Fruit fly (Drosophila melanogaster) whole organism, embryonic: ENCODE results near the gene CG8326.

Experiments
- B-H2 ChIP-seq: fragments of 200-800 bp; sonication (Bioruptor generic); optimal IDR thresholded peaks from 2 replicates; lab custom pipeline; 2018; ENCODE audit warnings: missing biosample characterization, mild to moderate bottlenecking, missing genetic modification characterization
- CG10321 ChIP-seq: fragments of 200-800 bp; sonication (Bioruptor generic); IDR thresholded peaks from 2 replicates; pipeline ENCODE4 v1.3.6; 2022; ENCODE audit warnings: missing biosample characterization, missing genetic modification characterization
- CG10366 ChIP-seq: fragments of 200-800 bp; sonication (Bioruptor generic); IDR thresholded peaks from 2 replicates; pipeline ENCODE4 v1.3.6; 2022; ENCODE audit warnings: missing biosample characterization, missing genetic modification characterization
- CG10654 ChIP-seq: fragments of 200-800 bp; sonication (Bioruptor generic); optimal IDR thresholded peaks from 2 replicates; lab custom pipeline; 2016; ENCODE audit warnings: missing biosample characterization, missing genetic modification characterization
- CG11456 ChIP-seq: fragments of 200-800 bp; sonication (Bioruptor generic); IDR thresholded peaks from 3 replicates; pipeline ENCODE4 v1.3.6; 2022; ENCODE audit warnings: missing biosample characterization, missing genetic modification characterization
- CG14441 ChIP-seq: fragments of 200-800 bp; sonication (Bioruptor generic); IDR thresholded peaks from 2 replicates; pipeline ENCODE4 v1.3.6; 2022; ENCODE audit warnings: missing biosample characterization, missing genetic modification characterization
- CG17328 ChIP-seq: fragments of 200-800 bp; sonication (Bioruptor generic); IDR thresholded peaks from 2 replicates; pipeline ENCODE4 v1.3.6; 2022; ENCODE audit warnings: missing biosample characterization, missing genetic modification characterization
- CG17802 ChIP-seq: fragments of 200-800 bp; sonication (Bioruptor generic); optimal IDR thresholded peaks from 2 replicates; lab custom pipeline; 2018; ENCODE audit warnings: missing biosample characterization, mild to moderate bottlenecking, missing genetic modification characterization, moderate library complexity
- CG3281 ChIP-seq: fragments of 200-800 bp; sonication (Bioruptor generic); optimal IDR thresholded peaks from 3 replicates; lab custom pipeline; 2017; ENCODE audit warnings: missing biosample characterization, mild to moderate bottlenecking, missing genetic modification characterization
- CG3407 ChIP-seq: fragments of 200-800 bp; sonication (Bioruptor generic); optimal IDR thresholded peaks from 2 replicates; lab custom pipeline; 2018; ENCODE audit warnings: missing biosample characterization, mild to moderate bottlenecking, missing genetic modification characterization
- CG5953 ChIP-seq: fragments of 200-800 bp; sonication (Bioruptor generic); IDR thresholded peaks from 2 replicates; pipeline ENCODE4 v1.3.6; 2022; ENCODE audit warnings: missing biosample characterization, missing genetic modification characterization
- CG6654 ChIP-seq: fragments of 200-800 bp; sonication (Bioruptor generic); optimal IDR thresholded peaks from 2 replicates; lab custom pipeline; 2017; ENCODE audit warnings: missing biosample characterization, mild to moderate bottlenecking, missing genetic modification characterization
- CG6689 ChIP-seq: fragments of 200-800 bp; sonication (Bioruptor generic); IDR thresholded peaks from 2 replicates; pipeline ENCODE4 v1.3.6; 2022; ENCODE audit warnings: missing biosample characterization, missing genetic modification characterization
- CG7786 ChIP-seq: fragments of 200-800 bp; sonication (Bioruptor generic); optimal IDR thresholded peaks from 2 replicates; lab custom pipeline; 2016; ENCODE audit warnings: missing biosample characterization, missing genetic modification characterization
- CG8478 ChIP-seq: fragments of >200 bp; optimal IDR thresholded peaks from 2 replicates; lab custom pipeline; 2018
- Dip2 ChIP-seq: fragments of 200-800 bp; sonication (Bioruptor generic); IDR thresholded peaks from 2 replicates; pipeline ENCODE4 v1.3.6; 2022; ENCODE audit warnings: missing biosample characterization, missing genetic modification characterization
- Elba2 ChIP-seq: fragments of 200-800 bp; sonication (Bioruptor generic); optimal IDR thresholded peaks from 3 replicates; lab custom pipeline; 2016; ENCODE audit warnings: missing biosample characterization, missing genetic modification characterization
- HLH4C ChIP-seq: fragments of 200-800 bp; sonication (Bioruptor generic); IDR thresholded peaks from 3 replicates; pipeline ENCODE4 v1.3.6; 2022; ENCODE audit warnings: missing biosample characterization, missing genetic modification characterization; ENCODE audit not compliant: partially characterized antibody
- HLH54F ChIP-seq: fragments of 200-800 bp; sonication (Bioruptor generic); optimal IDR thresholded peaks from 3 replicates; lab custom pipeline; 2016; ENCODE audit warnings: missing biosample characterization, missing genetic modification characterization
- Hsf ChIP-seq: fragments of 200-800 bp; sonication (Bioruptor generic); optimal IDR thresholded peaks from 3 replicates; lab custom pipeline; 2016; ENCODE audit warnings: missing biosample characterization, missing genetic modification characterization
- Myb ChIP-seq: fragments of 200-800 bp; sonication (Bioruptor generic); optimal IDR thresholded peaks from 2 replicates; lab custom pipeline; 2016; ENCODE audit warnings: missing biosample characterization, missing genetic modification characterization
- Neu2 ChIP-seq: fragments of 200-800 bp; sonication (Bioruptor generic); optimal IDR thresholded peaks from 3 replicates; lab custom pipeline; 2016; ENCODE audit warnings: missing biosample characterization, missing genetic modification characterization, borderline replicate concordance
- Ravus ChIP-seq: fragments of 200-800 bp; sonication (Bioruptor generic); IDR thresholded peaks from 2 replicates; pipeline ENCODE4 v1.3.6; 2022; ENCODE audit warnings: missing biosample characterization, missing genetic modification characterization
- Rx ChIP-seq: fragments of 200-800 bp; sonication (Bioruptor generic); IDR thresholded peaks from 2 replicates; pipeline ENCODE4 v1.3.6; 2022; ENCODE audit warnings: missing biosample characterization, missing genetic modification characterization
- Side ChIP-seq: fragments of 200-800 bp; sonication (Bioruptor generic); optimal IDR thresholded peaks from 2 replicates; lab custom pipeline; 2016; ENCODE audit warnings: missing biosample characterization, missing genetic modification characterization
- Taf1 ChIP-seq: fragments of 200-800 bp; sonication (Bioruptor generic); IDR thresholded peaks from 2 replicates; pipeline ENCODE4 v1.3.6; 2022; ENCODE audit warnings: missing biosample characterization, missing genetic modification characterization
- Xbp1 ChIP-seq: fragments of 200-800 bp; sonication (Bioruptor generic); optimal IDR thresholded peaks from 3 replicates; lab custom pipeline; 2016; ENCODE audit warnings: missing biosample characterization, mild to moderate bottlenecking, missing genetic modification characterization
- ac ChIP-seq: fragments of 200-800 bp; sonication (Bioruptor generic); optimal IDR thresholded peaks from 3 replicates; lab custom pipeline; 2017; ENCODE audit warnings: missing biosample characterization, mild to moderate bottlenecking, missing genetic modification characterization
- br ChIP-seq: fragments of >200 bp; optimal IDR thresholded peaks from 2 replicates; lab custom pipeline; 2017
- cad ChIP-seq: fragments of >200 bp; optimal IDR thresholded peaks from 2 replicates; lab custom pipeline; 2017; ENCODE audit warnings: missing biosample characterization, missing genetic modification characterization
- chinmo ChIP-seq: fragments of 200-800 bp; sonication (Bioruptor generic); IDR thresholded peaks from 4 replicates; pipeline ENCODE4 v1.3.6; 2022; ENCODE audit warnings: missing biosample characterization, missing genetic modification characterization; ENCODE audit not compliant: partially characterized antibody
- chn ChIP-seq: fragments of 200-800 bp; sonication (Bioruptor generic); optimal IDR thresholded peaks from 2 replicates; lab custom pipeline; 2016; ENCODE audit warnings: missing biosample characterization, missing genetic modification characterization
- dysf ChIP-seq: fragments of 200-800 bp; sonication (Bioruptor generic); IDR thresholded peaks from 3 replicates; pipeline ENCODE4 v1.3.6; 2022; ENCODE audit warnings: missing biosample characterization, missing genetic modification characterization
- esg ChIP-seq: fragments of 200-800 bp; sonication (Bioruptor generic); conservative IDR thresholded peaks from 2 replicates; pipeline ENCODE4 v1.3.6; 2022; ENCODE audit warnings: missing biosample characterization, missing genetic modification characterization
- fd3F ChIP-seq: fragments of 200-800 bp; sonication (Bioruptor generic); optimal IDR thresholded peaks from 2 replicates; lab custom pipeline; 2018; ENCODE audit warnings: missing biosample characterization, mild to moderate bottlenecking, missing genetic modification characterization, moderate library complexity
- gem ChIP-seq: fragments of 200-800 bp; sonication (Bioruptor generic); optimal IDR thresholded peaks from 2 replicates; lab custom pipeline; 2019; ENCODE audit warnings: missing biosample characterization, mild to moderate bottlenecking, missing genetic modification characterization, moderate library complexity
- gro ChIP-seq: fragments of 200-800 bp; sonication (Bioruptor generic); optimal IDR thresholded peaks from 2 replicates; lab custom pipeline; 2016; ENCODE audit warnings: missing biosample characterization, missing genetic modification characterization
- hbn ChIP-seq: fragments of 200-800 bp; sonication (Bioruptor generic); IDR thresholded peaks from 2 replicates; pipeline ENCODE4 v1.3.6; 2022; ENCODE audit warnings: missing biosample characterization, missing genetic modification characterization; ENCODE audit not compliant: partially characterized antibody
- onecut ChIP-seq: fragments of 200-800 bp; sonication (Bioruptor generic); IDR thresholded peaks from 2 replicates; pipeline ENCODE4 v1.3.6; 2022; ENCODE audit warnings: missing biosample characterization, missing genetic modification characterization
- otp ChIP-seq: fragments of 200-800 bp; sonication (Bioruptor generic); IDR thresholded peaks from 3 replicates; pipeline ENCODE4, ENCODE4 v1.3.6; 2022; ENCODE audit warnings: missing biosample characterization, missing genetic modification characterization
- peb ChIP-seq: fragments of 200-800 bp; sonication (Bioruptor generic); IDR thresholded peaks from 2 replicates; pipeline ENCODE4 v1.3.6; 2022; ENCODE audit warnings: missing biosample characterization, missing genetic modification characterization
- phol ChIP-seq: fragments of 200-800 bp; sonication (Bioruptor generic); optimal IDR thresholded peaks from 3 replicates; lab custom pipeline; 2018; ENCODE audit warnings: missing biosample characterization, mild to moderate bottlenecking, missing genetic modification characterization, moderate library complexity
- ranshi ChIP-seq: fragments of 200-800 bp; sonication (Bioruptor generic); IDR thresholded peaks from 2 replicates; pipeline ENCODE4 v1.3.6; 2022; ENCODE audit warnings: missing biosample characterization, missing genetic modification characterization
- scrt ChIP-seq: fragments of 200-800 bp; sonication (Bioruptor generic); optimal IDR thresholded peaks from 2 replicates; lab custom pipeline; 2018; ENCODE audit warnings: missing biosample characterization, mild to moderate bottlenecking, missing genetic modification characterization, moderate library complexity
- sna ChIP-seq: fragments of 200-800 bp; sonication (Bioruptor generic); IDR thresholded peaks from 2 replicates; pipeline ENCODE4 v1.3.6; 2022; ENCODE audit warnings: missing biosample characterization, missing genetic modification characterization; ENCODE audit not compliant: partially characterized antibody
- tap ChIP-seq: fragments of 200-800 bp; optimal IDR thresholded peaks from 3 replicates; lab custom pipeline; 2019; ENCODE audit warnings: missing biosample characterization, mild to moderate bottlenecking, missing genetic modification characterization, moderate library complexity
- tll ChIP-seq, 2 experiments: fragments of 200-800 bp in 1 of 2; fragments of >200 bp in 1 of 2; sonication (Bioruptor generic) in 1 of 2; optimal IDR thresholded peaks; 2 replicates each; lab custom pipeline; 2017 to 2019; ENCODE audit warnings: missing biosample characterization in 2 of 2, missing genetic modification characterization in 2 of 2, mild to moderate bottlenecking in 1 of 2, moderate library complexity in 1 of 2
- ttk ChIP-seq: fragments of 200-800 bp; sonication (Bioruptor generic); IDR thresholded peaks from 2 replicates; pipeline ENCODE4 v2.1.2; 2022; ENCODE audit warnings: missing biosample characterization, missing genetic modification characterization
- vvl ChIP-seq: fragments of 200-800 bp; sonication (Bioruptor generic); IDR thresholded peaks from 2 replicates; pipeline ENCODE4 v1.3.6; 2022; ENCODE audit warnings: missing biosample characterization, missing genetic modification characterization
- wor ChIP-seq: fragments of 200-800 bp; sonication (Bioruptor generic); IDR thresholded peaks from 2 replicates; pipeline ENCODE4 v1.3.6; 2022; ENCODE audit warnings: missing biosample characterization, missing genetic modification characterization
- zen2 ChIP-seq: fragments of 200-800 bp; sonication (Bioruptor generic); IDR thresholded peaks from 3 replicates; pipeline ENCODE4 v1.3.6; 2022; ENCODE audit warnings: missing biosample characterization, missing genetic modification characterization; ENCODE audit not compliant: partially characterized antibody

CG8326 gene

dm6 chrX:17631996-17632612, 2.8 kb upstream of the CG8326 start, which contains the start of the genes corolla and ND-24 (continued):
- TF ChIP-seq hbn (peak; percentile 89), CG5953 (GFP tag; lab: Robert Waterston, UW) (peak; percentile 69), CG11456 (peak; percentile 81), Ravus (GFP tag; lab: Robert Waterston, UW) (peak; percentile 39; the same call in 1 of the 2 replicates), CG3281 (GFP tag; lab: Kevin White, UChicago) (peak; percentile 67), gro (GFP tag; lab: Kevin White, UChicago) (peak; percentile 86), Elba2 (GFP tag; lab: Kevin White, UChicago) (peak; percentile 47), HLH4C (peak; percentile 88), zen2 (GFP tag; lab: Robert Waterston, UW) (no peak; the same call in 2 of the 3 replicates), esg (GFP tag; lab: Robert Waterston, UW) (peak; percentile 86), ranshi (peak; percentile 83), CG10321 (GFP tag; lab: Robert Waterston, UW) (peak; percentile 49; the same call in 1 of the 2 replicates), B-H2 (GFP tag; lab: Kevin White, UChicago) (peak; percentile 58), fd3F (GFP tag; lab: Kevin White, UChicago) (peak; percentile 65), CG17802 (peak; percentile 53), CG7786 (GFP tag; lab: Kevin White, UChicago) (peak; percentile 77), HLH54F (peak; percentile 90), Dip2 (GFP tag; lab: Robert Waterston, UW) (no peak), tll (GFP tag; optimal IDR thresholded peaks at IDR 0.05; lab: Kevin White, UChicago) (peak in 1 of 2 experiments; percentile 22), tap (tag; lab: Kevin White, UChicago) (no peak), CG6654 (no peak), Rx (GFP tag; lab: Robert Waterston, UW) (peak; percentile 75; the same call in 1 of the 2 replicates), CG3407 (GFP tag; lab: Kevin White, UChicago) (peak; percentile 67), Xbp1 (GFP tag; lab: Kevin White, UChicago) (peak; percentile 90), CG17328 (GFP tag; lab: Robert Waterston, UW) (peak; percentile 89), chn (peak; percentile 86), peb (GFP tag; lab: Robert Waterston, UW) (peak; percentile 84), vvl (GFP tag; lab: Robert Waterston, UW) (peak; percentile 93), gem (tag; lab: Kevin White, UChicago) (peak; percentile 90), otp (GFP tag; lab: Robert Waterston, UW) (peak; percentile 59; the same call in 1 of the 3 replicates), onecut (GFP tag; lab: Robert Waterston, UW) (peak; percentile 40; the same call in 1 of the 2 replicates), ttk (GFP tag; lab: Robert Waterston, UW) (peak; percentile 87), CG6689 (GFP tag; lab: Robert Waterston, UW) (peak; percentile 88), br (lab: Kevin White, UChicago) (no peak), Taf1 (GFP tag; lab: Robert Waterston, UW) (peak; percentile 65), wor (GFP tag; lab: Robert Waterston, UW) (peak; percentile 77), CG10654 (peak; percentile 78), scrt (GFP tag; lab: Kevin White, UChicago) (peak; percentile 54), Neu2 (GFP tag; lab: Kevin White, UChicago) (no peak), cad (GFP tag; lab: Kevin White, UChicago) (no peak), Hsf (GFP tag; lab: Kevin White, UChicago) (peak; percentile 91), Myb (GFP tag; lab: Kevin White, UChicago) (peak; percentile 65), ac (GFP tag; lab: Kevin White, UChicago) (no peak), CG14441 (GFP tag; lab: Robert Waterston, UW) (peak; percentile 87), dysf (GFP tag; lab: Robert Waterston, UW) (peak; percentile 83), CG10366 (peak; percentile 90), chinmo (GFP tag; lab: Robert Waterston, UW) (no peak), CG8478 (lab: Kevin White, UChicago) (no peak), sna (GFP tag; lab: Robert Waterston, UW) (peak; percentile 88), phol (tag; lab: Kevin White, UChicago) (peak; percentile 83), Side (GFP tag; lab: Kevin White, UChicago) (peak; percentile 76)
